Worm (Caenorhabditis elegans) whole organism, early embryonic: ENCODE results near the gene har-1.

Experiments
- B0310.2 ChIP-seq: sonication (generic microtip); optimal IDR thresholded peaks from 2 replicates; lab custom pipeline; 2016; ENCODE audit warnings: mild to moderate bottlenecking, missing genetic modification characterization, missing compliant biosample characterization
- ama-1 ChIP-seq: fragments of 150-350 bp; optimal IDR thresholded peaks from 2 replicates; lab custom pipeline; 2014
- ceh-13 ChIP-seq: fragments of 200-800 bp; sonication (Bioruptor generic); optimal IDR thresholded peaks from 2 replicates; lab custom pipeline; 2018; ENCODE audit warnings: mild to moderate bottlenecking, missing genetic modification characterization, missing compliant biosample characterization
- ets-7 ChIP-seq: sonication (generic microtip); optimal IDR thresholded peaks from 2 replicates; lab custom pipeline; 2016; ENCODE audit warnings: missing genotype, missing genetic modification characterization, missing compliant biosample characterization
- flt-1 ChIP-seq: fragments of 200-800 bp; sonication (Bioruptor generic); IDR thresholded peaks from 2 replicates; pipeline ENCODE4 v1.3.6; 2022; ENCODE audit warnings: missing genetic modification characterization, missing compliant biosample characterization
- hmbx-1 ChIP-seq: sonication (generic microtip); optimal IDR thresholded peaks from 2 replicates; lab custom pipeline; 2016; ENCODE audit warnings: mild to moderate bottlenecking, missing genetic modification characterization, missing compliant biosample characterization
- pes-1 ChIP-seq: fragments of 200-800 bp; sonication (Bioruptor generic); IDR thresholded peaks from 2 replicates; pipeline ENCODE4 v1.3.6; 2022; ENCODE audit warnings: missing genetic modification reagents, missing genetic modification characterization, missing compliant biosample characterization
- scrt-1 ChIP-seq: fragments of 200-800 bp; sonication (Bioruptor generic); IDR thresholded peaks from 2 replicates; pipeline ENCODE4 v1.3.6; 2022; ENCODE audit warnings: missing genetic modification characterization, missing compliant biosample characterization
- sea-1 ChIP-seq: fragments of 200-800 bp; sonication (Bioruptor generic); conservative IDR thresholded peaks from 2 replicates; pipeline ENCODE4 v1.3.6; 2022; ENCODE audit warnings: missing genetic modification characterization, missing compliant biosample characterization
- tbx-37 ChIP-seq: fragments of 200-800 bp; sonication (Bioruptor generic); conservative IDR thresholded peaks from 2 replicates; pipeline ENCODE4 v1.3.6; 2022; ENCODE audit warnings: missing genetic modification reagents, missing genetic modification characterization, missing compliant biosample characterization
- tra-4 ChIP-seq: sonication (generic microtip); optimal IDR thresholded peaks from 2 replicates; lab custom pipeline; 2017; ENCODE audit warnings: missing genetic modification characterization, missing compliant biosample characterization

- TF ChIP-seq scrt-1 (GFP tag; lab: Robert Waterston, UW) = no peak
- no peak for TF ChIP-seq ama-1 (lab: Kevin White, UChicago)
- TF ChIP-seq pes-1 (GFP tag; lab: Robert Waterston, UW) = no peak
- no peak for TF ChIP-seq flt-1 (GFP tag; lab: Robert Waterston, UW)
- TF ChIP-seq tbx-37 = no peak
- TF ChIP-seq B0310.2 = no peak
- TF ChIP-seq sea-1 = no peak
- TF ChIP-seq ets-7 (tag; lab: Kevin White, UChicago) = no peak
- no peak for TF ChIP-seq ceh-13 (GFP tag; lab: Kevin White, UChicago)
- TF ChIP-seq tra-4 (tag; lab: Kevin White, UChicago) = no peak
- TF ChIP-seq hmbx-1 (tag; lab: Kevin White, UChicago) = no peak
These were observed 17.8 kb upstream of the har-1 start for ce11 chrIII:4134059-4134458.
